Worm (Caenorhabditis elegans) whole organism, L4/young adult: Measurements from ENCODE around the gene unc-43.

Experiments used
- dao-5 ChIP-seq: sonication (generic microtip); optimal IDR thresholded peaks from 2 replicates; lab custom pipeline; 2016; ENCODE audit warnings: missing genotype, missing genetic modification characterization, moderate library complexity, missing compliant biosample characterization
- him-1 ChIP-seq: sonication (generic microtip); optimal IDR thresholded peaks from 2 replicates; lab custom pipeline; 2016; ENCODE audit warnings: missing genotype, missing genetic modification reagents, missing genetic modification characterization, missing compliant biosample characterization

DNA sequence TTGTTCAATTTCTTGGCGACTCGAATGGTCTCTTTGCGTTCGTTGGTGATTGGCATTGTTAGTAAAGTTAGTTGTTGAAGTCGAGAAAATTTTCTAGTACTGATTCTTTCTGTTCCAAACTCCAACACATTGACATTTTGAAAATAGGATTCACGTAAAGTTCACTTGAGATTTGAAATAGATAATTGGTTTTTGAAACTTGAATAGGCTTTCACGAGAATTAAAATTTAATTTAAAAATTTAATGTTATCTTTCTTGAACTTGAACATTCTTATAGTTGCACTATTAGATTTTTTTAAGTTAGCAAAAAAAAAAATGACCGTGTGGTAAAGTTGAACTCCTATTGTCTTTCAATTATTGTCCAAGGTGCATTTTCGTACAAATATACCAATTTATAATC, 56.0 kb downstream of the unc-43 start, which contains the start of gene R09E10.6:
- no peak for TF ChIP-seq him-1
- TF ChIP-seq dao-5 (tag; lab: Kevin White, UChicago), result no peak
